Fruit fly (Drosophila melanogaster) whole organism, adult: ENCODE measurements around the gene COX7AL2.

Source experiments
- CG11617 ChIP-seq: fragments of 200-800 bp; sonication (Bioruptor generic); optimal IDR thresholded peaks from 2 replicates; lab custom pipeline; 2017; ENCODE audit warnings: mild to moderate bottlenecking, missing biosample characterization, missing genetic modification reagents, missing genetic modification characterization
- CG14711 ChIP-seq: fragments of 200-800 bp; sonication (Bioruptor generic); optimal IDR thresholded peaks from 2 replicates; lab custom pipeline; 2018; ENCODE audit warnings: missing biosample characterization, mild to moderate bottlenecking, missing genetic modification characterization, moderate library complexity
- CG33017 ChIP-seq: fragments of 200-800 bp; sonication (Bioruptor generic); optimal IDR thresholded peaks from 2 replicates; lab custom pipeline; 2018; ENCODE audit warnings: missing biosample characterization, mild to moderate bottlenecking, missing genetic modification characterization, moderate library complexity
- CG5204 ChIP-seq: fragments of 200-800 bp; sonication (Bioruptor generic); optimal IDR thresholded peaks from 2 replicates; lab custom pipeline; 2016; ENCODE audit warnings: missing biosample characterization, missing genetic modification characterization
- CG7101 ChIP-seq: fragments of 200-800 bp; sonication (Bioruptor generic); optimal IDR thresholded peaks from 2 replicates; lab custom pipeline; 2018; ENCODE audit warnings: missing biosample characterization, mild to moderate bottlenecking, missing genetic modification characterization, moderate library complexity
- Crg-1 ChIP-seq: fragments of 200-800 bp; sonication (Bioruptor generic); optimal IDR thresholded peaks from 2 replicates; lab custom pipeline; 2016; ENCODE audit warnings: missing biosample characterization, missing genetic modification characterization
- Hr96 ChIP-seq: fragments of 200-800 bp; sonication (Bioruptor generic); optimal IDR thresholded peaks from 2 replicates; lab custom pipeline; 2016; ENCODE audit warnings: missing biosample characterization, missing genetic modification characterization
- bab1 ChIP-seq: fragments of 200-800 bp; sonication (Bioruptor generic); optimal IDR thresholded peaks from 3 replicates; lab custom pipeline; 2019; ENCODE audit warnings: missing biosample characterization, mild to moderate bottlenecking, missing genetic modification characterization, moderate library complexity
- cic ChIP-seq: fragments of 200-800 bp; sonication (Bioruptor generic); optimal IDR thresholded peaks from 2 replicates; lab custom pipeline; 2017; ENCODE audit warnings: missing biosample characterization, mild to moderate bottlenecking, missing genetic modification characterization, moderate library complexity
- cnc ChIP-seq, 2 experiments: fragments of >200 bp; optimal IDR thresholded peaks; 2 replicates each; lab custom pipeline; 2017
- kay ChIP-seq: fragments of 200-800 bp; sonication (Bioruptor generic); peaks from one replicate; lab custom pipeline; 2016; ENCODE audit warnings: missing biosample characterization, missing genetic modification characterization, borderline replicate concordance
- toe ChIP-seq: fragments of 200-800 bp; sonication (Bioruptor generic); optimal IDR thresholded peaks from 2 replicates; lab custom pipeline; 2016; ENCODE audit warnings: missing biosample characterization, missing genetic modification characterization

dm6 chr2L:2184659-2185058 is 13.1 kb downstream of the COX7AL2 start:
- TF ChIP-seq CG11617 (GFP tag; lab: Kevin White, UChicago) (no peak), CG33017 (no peak), cnc (optimal IDR thresholded peaks at IDR 0.05; lab: Kevin White, UChicago) (no peak), Crg-1 (GFP tag; lab: Kevin White, UChicago) (no peak), CG14711 (tag; lab: Kevin White, UChicago) (no peak), toe (no peak), bab1 (no peak), CG5204 (no peak), kay (no peak), Hr96 (no peak), CG7101 (no peak), cic (GFP tag; lab: Kevin White, UChicago) (no peak)
